Fruit fly (Drosophila melanogaster): ENCODE results near the gene CG3294.

- TF ChIP-seq CG14655 (GFP tag; optimal IDR thresholded peaks at IDR 0.05) = no peak
- TF ChIP-seq D1 (tag; optimal IDR thresholded peaks at IDR 0.05) = no peak
Measured at dm6 chr2L:4825695-4826094, 31.3 kb downstream of the CG3294 start.

Data from whole organism, pupa.